Worm (Caenorhabditis elegans): ENCODE results near the gene nhr-10.

ce11 chrIII:7161055-7161454, 45.8 kb upstream of the nhr-10 start, which contains the start of gene rnp-7:
- TF ChIP-seq pag-3 (tag; optimal IDR thresholded peaks at IDR 0.05; ENCODE audit: borderline replicate concordance), result no peak
- TF ChIP-seq elt-2 (tag; optimal IDR thresholded peaks at IDR 0.05), result no peak
- no peak for TF ChIP-seq ama-1 (optimal IDR thresholded peaks at IDR 0.05)
- no peak for TF ChIP-seq ref-2 (tag; optimal IDR thresholded peaks at IDR 0.05)
